Worm (Caenorhabditis elegans) whole organism, mixed stage, embryonic: ENCODE measurements around the gene srbc-54.

Experiments
- M03D4.4 ChIP-seq: sonication (generic microtip); optimal IDR thresholded peaks from 2 replicates; lab custom pipeline; 2017; ENCODE audit warnings: mild to moderate bottlenecking, missing genetic modification characterization, missing compliant biosample characterization
- bed-3 ChIP-seq: fragments of 200-800 bp; sonication (Bioruptor generic); optimal IDR thresholded peaks from 3 replicates; lab custom pipeline; 2018; ENCODE audit warnings: mild to moderate bottlenecking, missing genetic modification characterization, moderate library complexity, missing compliant biosample characterization
- blmp-1 ChIP-seq: fragments of 150-350 bp; optimal IDR thresholded peaks from 2 replicates; lab custom pipeline; 2014; ENCODE audit warnings: missing biosample characterization, missing genetic modification characterization
- ceh-39 ChIP-seq: fragments of 150-350 bp; optimal IDR thresholded peaks from 2 replicates; lab custom pipeline; 2014; ENCODE audit warnings: missing biosample characterization, missing genetic modification characterization
- ceh-83 ChIP-seq: fragments of 200-800 bp; sonication (Bioruptor generic); optimal IDR thresholded peaks from 2 replicates; lab custom pipeline; 2018; ENCODE audit warnings: mild to moderate bottlenecking, missing genetic modification characterization, missing compliant biosample characterization
- drap-1 ChIP-seq: fragments of 200-800 bp; sonication (Bioruptor generic); optimal IDR thresholded peaks from 3 replicates; lab custom pipeline; 2018; ENCODE audit warnings: mild to moderate bottlenecking, missing genetic modification characterization, missing compliant biosample characterization
- elt-1 ChIP-seq: sonication (generic microtip); optimal IDR thresholded peaks from 2 replicates; lab custom pipeline; 2017; ENCODE audit warnings: missing genetic modification characterization, mild to moderate bottlenecking, missing compliant biosample characterization, antibody characterized with exemption, moderate library complexity, borderline replicate concordance; ENCODE audit not compliant: insufficient read depth
- elt-3 ChIP-seq: fragments of 150-350 bp; optimal IDR thresholded peaks from 2 replicates; lab custom pipeline; 2014; ENCODE audit warnings: missing biosample characterization, missing genetic modification characterization
- flh-1 ChIP-seq: fragments of 200-800 bp; sonication (Bioruptor generic); optimal IDR thresholded peaks from 2 replicates; lab custom pipeline; 2018; ENCODE audit warnings: mild to moderate bottlenecking, missing genetic modification characterization, moderate library complexity, missing compliant biosample characterization
- ham-2 ChIP-seq: fragments of 200-800 bp; sonication (Bioruptor generic); optimal IDR thresholded peaks from 2 replicates; lab custom pipeline; 2018; ENCODE audit warnings: mild to moderate bottlenecking, missing genetic modification characterization, missing compliant biosample characterization
- hlh-1 ChIP-seq: fragments of 150-350 bp; optimal IDR thresholded peaks from 2 replicates; lab custom pipeline; 2014; ENCODE audit warnings: missing biosample characterization, missing genetic modification reagents, missing genetic modification characterization
- lin-13 ChIP-seq: fragments of 150-350 bp; optimal IDR thresholded peaks from 2 replicates; lab custom pipeline; 2014; ENCODE audit warnings: missing biosample characterization, missing genetic modification characterization
- lin-32 ChIP-seq: fragments of 200-800 bp; sonication (Bioruptor generic); optimal IDR thresholded peaks from 2 replicates; lab custom pipeline; 2018; ENCODE audit warnings: mild to moderate bottlenecking, missing genetic modification characterization, missing compliant biosample characterization
- mab-5 ChIP-seq: fragments of 150-350 bp; optimal IDR thresholded peaks from 2 replicates; lab custom pipeline; 2014; ENCODE audit warnings: missing biosample characterization, missing genetic modification characterization
- mep-1 ChIP-seq: fragments of 150-350 bp; optimal IDR thresholded peaks from 2 replicates; lab custom pipeline; 2017; ENCODE audit warnings: missing biosample characterization, missing genetic modification reagents, missing genetic modification characterization, inconsistent platforms
- nhr-12 ChIP-seq: fragments of 150-350 bp; optimal IDR thresholded peaks from 2 replicates; lab custom pipeline; 2014; ENCODE audit warnings: missing biosample characterization, missing genetic modification characterization
- nhr-2 ChIP-seq: fragments of 150-350 bp; optimal IDR thresholded peaks from 2 replicates; lab custom pipeline; 2014; ENCODE audit warnings: missing biosample characterization, missing genetic modification characterization
- nhr-237 ChIP-seq: fragments of 150-350 bp; optimal IDR thresholded peaks from 2 replicates; lab custom pipeline; 2014; ENCODE audit warnings: missing biosample characterization, missing genetic modification characterization
- nhr-28 ChIP-seq: fragments of 150-350 bp; optimal IDR thresholded peaks from 2 replicates; lab custom pipeline; 2014; ENCODE audit warnings: missing biosample characterization, missing genetic modification characterization
- nhr-76 ChIP-seq: sonication (generic microtip); optimal IDR thresholded peaks from 2 replicates; lab custom pipeline; 2017; ENCODE audit warnings: missing biosample characterization, missing genetic modification characterization
- pha-4 ChIP-seq: fragments of 150-350 bp; optimal IDR thresholded peaks from 2 replicates; lab custom pipeline; 2018; ENCODE audit warnings: missing biosample characterization, missing genetic modification reagents, missing genetic modification characterization
- sem-2 ChIP-seq: fragments of 200-800 bp; sonication (Bioruptor generic); optimal IDR thresholded peaks from 2 replicates; lab custom pipeline; 2018; ENCODE audit warnings: mild to moderate bottlenecking, missing genetic modification characterization, missing compliant biosample characterization
- snpc-4 ChIP-seq: fragments of 150-350 bp; optimal IDR thresholded peaks from 2 replicates; lab custom pipeline; 2014; ENCODE audit warnings: missing biosample characterization, missing genetic modification characterization
- sptf-1 ChIP-seq: sonication (generic microtip); optimal IDR thresholded peaks from 2 replicates; lab custom pipeline; 2017; ENCODE audit warnings: mild to moderate bottlenecking, missing genetic modification characterization, moderate library complexity, missing compliant biosample characterization
- tbx-8 ChIP-seq: fragments of 200-800 bp; sonication (Bioruptor generic); optimal IDR thresholded peaks from 2 replicates; lab custom pipeline; 2018; ENCODE audit warnings: mild to moderate bottlenecking, missing genetic modification characterization, moderate library complexity, missing compliant biosample characterization
- unc-120 ChIP-seq: sonication (generic microtip); optimal IDR thresholded peaks from 2 replicates; lab custom pipeline; 2017; ENCODE audit warnings: missing genetic modification characterization, missing compliant biosample characterization; ENCODE audit not compliant: poor library complexity, severe bottlenecking
- unc-39 ChIP-seq: fragments of 150-350 bp; optimal IDR thresholded peaks from 2 replicates; lab custom pipeline; 2014; ENCODE audit warnings: missing biosample characterization, missing genetic modification characterization
- unc-62 ChIP-seq: fragments of 150-350 bp; optimal IDR thresholded peaks from 2 replicates; lab custom pipeline; 2014; ENCODE audit warnings: missing biosample characterization, missing genetic modification reagents, missing genetic modification characterization
- zip-8 ChIP-seq: fragments of 150-350 bp; optimal IDR thresholded peaks from 2 replicates; lab custom pipeline; 2014; ENCODE audit warnings: missing biosample characterization, missing genetic modification characterization
- ztf-11 ChIP-seq: fragments of 150-350 bp; optimal IDR thresholded peaks from 2 replicates; lab custom pipeline; 2014; ENCODE audit warnings: missing biosample characterization, missing genetic modification characterization

Gene srbc-54

ce11 chrV:15833622-15834021, at the start of gene srbc-54:
TSS of gene srbc-54 (minus strand) at chrV:15833722.
- TF ChIP-seq lin-32 (GFP tag; lab: Kevin White, UChicago) (no peak), ceh-39 (no peak), nhr-237 (no peak), drap-1 (GFP tag; lab: Kevin White, UChicago) (no peak), zip-8 (tag; lab: Kevin White, UChicago) (no peak), nhr-76 (tag; lab: Kevin White, UChicago) (no peak), nhr-12 (tag; lab: Kevin White, UChicago) (no peak), unc-39 (no peak), sptf-1 (tag; lab: Kevin White, UChicago) (no peak), hlh-1 (tag; lab: Kevin White, UChicago) (no peak), ceh-83 (GFP tag; lab: Kevin White, UChicago) (no peak), tbx-8 (no peak), ham-2 (no peak), elt-3 (no peak), mep-1 (no peak), lin-13 (no peak), flh-1 (no peak)

ce11 chrV:15880705-15881104, 47.2 kb upstream of the srbc-54 start:
- TF ChIP-seq nhr-237 (peak; percentile 57), bed-3 (GFP tag; lab: Kevin White, UChicago) (no peak), tbx-8 (no peak), unc-120 (tag; lab: Kevin White, UChicago) (no peak)
- TF ChIP-seq, all 35 proteins: peak for 1

ce11 chrV:15880033-15880432, 46.5 kb upstream of the srbc-54 start:
- no peak for TF ChIP-seq blmp-1
- TF ChIP-seq unc-120 (tag; lab: Kevin White, UChicago): no peak
- TF ChIP-seq flh-1: no peak
- no peak for TF ChIP-seq sem-2 (GFP tag; lab: Kevin White, UChicago)
- no peak for TF ChIP-seq nhr-2 (tag; lab: Kevin White, UChicago)
- no peak for TF ChIP-seq elt-3
- TF ChIP-seq unc-62 (GFP tag; lab: Kevin White, UChicago): no peak
- no peak for TF ChIP-seq lin-13
- TF ChIP-seq unc-39: no peak
- TF ChIP-seq pha-4 (tag; lab: Kevin White, UChicago): no peak
- TF ChIP-seq snpc-4: no peak
- no peak for TF ChIP-seq hlh-1 (tag; lab: Kevin White, UChicago)

ce11 chrV:15879508-15879907, 46.0 kb upstream of the srbc-54 start, which contains the start of gene nhr-84:
TSS of gene nhr-84 (minus strand) at chrV:15879608.
- TF ChIP-seq M03D4.4 (tag; lab: Kevin White, UChicago) (no peak), pha-4 (tag; lab: Kevin White, UChicago) (no peak), unc-39 (no peak), sem-2 (GFP tag; lab: Kevin White, UChicago) (no peak), elt-1 (tag; lab: Kevin White, UChicago) (no peak), nhr-76 (tag; lab: Kevin White, UChicago) (no peak), ztf-11 (tag; lab: Kevin White, UChicago) (no peak), zip-8 (tag; lab: Kevin White, UChicago) (no peak), nhr-2 (tag; lab: Kevin White, UChicago) (no peak), nhr-28 (no peak)
- TF ChIP-seq, all 35 proteins: peak for 0

- TF ChIP-seq ceh-39: no peak
- TF ChIP-seq nhr-12 (tag; lab: Kevin White, UChicago): no peak
- TF ChIP-seq pha-4 (tag; lab: Kevin White, UChicago): no peak
- no peak for TF ChIP-seq ztf-11 (tag; lab: Kevin White, UChicago)
- no peak for TF ChIP-seq nhr-76 (tag; lab: Kevin White, UChicago)
- no peak for TF ChIP-seq lin-32 (GFP tag; lab: Kevin White, UChicago)
- TF ChIP-seq elt-3: no peak
- TF ChIP-seq lin-13: no peak
- no peak for TF ChIP-seq unc-120 (tag; lab: Kevin White, UChicago)
- no peak for TF ChIP-seq zip-8 (tag; lab: Kevin White, UChicago)
- TF ChIP-seq mab-5 (tag; lab: Kevin White, UChicago): no peak
- TF ChIP-seq sem-2 (GFP tag; lab: Kevin White, UChicago): no peak
These were observed 42.8 kb upstream of the srbc-54 start, which contains the start of gene nhr-102 for ce11 chrV:15876308-15876707. TSS of gene nhr-102 (minus strand) at chrV:15876408.
